Worm (Caenorhabditis elegans) whole organism, mixed stage, embryonic: ENCODE results near the gene lron-13.
A peak's percentile ranks its signal among the peaks of the same experiment; 100 is the strongest.

Experiments
- M03D4.4 ChIP-seq: sonication (generic microtip); optimal IDR thresholded peaks from 2 replicates; lab custom pipeline; 2017; ENCODE audit warnings: mild to moderate bottlenecking, missing genetic modification characterization, missing compliant biosample characterization
- bed-3 ChIP-seq: fragments of 200-800 bp; sonication (Bioruptor generic); optimal IDR thresholded peaks from 3 replicates; lab custom pipeline; 2018; ENCODE audit warnings: mild to moderate bottlenecking, missing genetic modification characterization, moderate library complexity, missing compliant biosample characterization
- blmp-1 ChIP-seq: fragments of 150-350 bp; optimal IDR thresholded peaks from 2 replicates; lab custom pipeline; 2014; ENCODE audit warnings: missing biosample characterization, missing genetic modification characterization
- ceh-39 ChIP-seq: fragments of 150-350 bp; optimal IDR thresholded peaks from 2 replicates; lab custom pipeline; 2014; ENCODE audit warnings: missing biosample characterization, missing genetic modification characterization
- ceh-43 ChIP-seq: fragments of 200-800 bp; sonication (Bioruptor generic); optimal IDR thresholded peaks from 2 replicates; lab custom pipeline; 2018; ENCODE audit warnings: mild to moderate bottlenecking, missing genetic modification characterization, moderate library complexity, missing compliant biosample characterization
- ceh-83 ChIP-seq: fragments of 200-800 bp; sonication (Bioruptor generic); optimal IDR thresholded peaks from 2 replicates; lab custom pipeline; 2018; ENCODE audit warnings: mild to moderate bottlenecking, missing genetic modification characterization, missing compliant biosample characterization
- ces-1 ChIP-seq: fragments of 150-350 bp; optimal IDR thresholded peaks from 2 replicates; lab custom pipeline; 2014; ENCODE audit warnings: missing biosample characterization, missing genetic modification reagents, missing genetic modification characterization
- cnd-1 ChIP-seq: fragments of 200-800 bp; sonication (Bioruptor generic); optimal IDR thresholded peaks from 2 replicates; lab custom pipeline; 2018; ENCODE audit warnings: mild to moderate bottlenecking, missing genetic modification characterization, missing compliant biosample characterization
- drap-1 ChIP-seq: fragments of 200-800 bp; sonication (Bioruptor generic); optimal IDR thresholded peaks from 3 replicates; lab custom pipeline; 2018; ENCODE audit warnings: mild to moderate bottlenecking, missing genetic modification characterization, missing compliant biosample characterization
- elt-1 ChIP-seq: sonication (generic microtip); optimal IDR thresholded peaks from 2 replicates; lab custom pipeline; 2017; ENCODE audit warnings: missing genetic modification characterization, mild to moderate bottlenecking, missing compliant biosample characterization, antibody characterized with exemption, moderate library complexity, borderline replicate concordance; ENCODE audit not compliant: insufficient read depth
- flh-1 ChIP-seq: fragments of 200-800 bp; sonication (Bioruptor generic); optimal IDR thresholded peaks from 2 replicates; lab custom pipeline; 2018; ENCODE audit warnings: mild to moderate bottlenecking, missing genetic modification characterization, moderate library complexity, missing compliant biosample characterization
- ham-2 ChIP-seq: fragments of 200-800 bp; sonication (Bioruptor generic); optimal IDR thresholded peaks from 2 replicates; lab custom pipeline; 2018; ENCODE audit warnings: mild to moderate bottlenecking, missing genetic modification characterization, missing compliant biosample characterization
- hlh-1 ChIP-seq: fragments of 150-350 bp; optimal IDR thresholded peaks from 2 replicates; lab custom pipeline; 2014; ENCODE audit warnings: missing biosample characterization, missing genetic modification reagents, missing genetic modification characterization
- lin-13 ChIP-seq: fragments of 150-350 bp; optimal IDR thresholded peaks from 2 replicates; lab custom pipeline; 2014; ENCODE audit warnings: missing biosample characterization, missing genetic modification characterization
- lin-32 ChIP-seq: fragments of 200-800 bp; sonication (Bioruptor generic); optimal IDR thresholded peaks from 2 replicates; lab custom pipeline; 2018; ENCODE audit warnings: mild to moderate bottlenecking, missing genetic modification characterization, missing compliant biosample characterization
- lsy-2 ChIP-seq: fragments of 150-350 bp; optimal IDR thresholded peaks from 2 replicates; lab custom pipeline; 2014; ENCODE audit warnings: missing biosample characterization, missing genetic modification characterization
- mab-5 ChIP-seq: fragments of 150-350 bp; optimal IDR thresholded peaks from 2 replicates; lab custom pipeline; 2014; ENCODE audit warnings: missing biosample characterization, missing genetic modification characterization
- mls-2 ChIP-seq: sonication (generic microtip); optimal IDR thresholded peaks from 2 replicates; lab custom pipeline; 2016; ENCODE audit warnings: mild to moderate bottlenecking, missing genetic modification characterization, moderate library complexity, missing compliant biosample characterization
- nhr-12 ChIP-seq: fragments of 150-350 bp; optimal IDR thresholded peaks from 2 replicates; lab custom pipeline; 2014; ENCODE audit warnings: missing biosample characterization, missing genetic modification characterization
- nhr-2 ChIP-seq: fragments of 150-350 bp; optimal IDR thresholded peaks from 2 replicates; lab custom pipeline; 2014; ENCODE audit warnings: missing biosample characterization, missing genetic modification characterization
- nhr-237 ChIP-seq: fragments of 150-350 bp; optimal IDR thresholded peaks from 2 replicates; lab custom pipeline; 2014; ENCODE audit warnings: missing biosample characterization, missing genetic modification characterization
- nhr-28 ChIP-seq: fragments of 150-350 bp; optimal IDR thresholded peaks from 2 replicates; lab custom pipeline; 2014; ENCODE audit warnings: missing biosample characterization, missing genetic modification characterization
- nhr-76 ChIP-seq: sonication (generic microtip); optimal IDR thresholded peaks from 2 replicates; lab custom pipeline; 2017; ENCODE audit warnings: missing biosample characterization, missing genetic modification characterization
- pha-4 ChIP-seq: fragments of 150-350 bp; optimal IDR thresholded peaks from 2 replicates; lab custom pipeline; 2018; ENCODE audit warnings: missing biosample characterization, missing genetic modification reagents, missing genetic modification characterization
- sem-2 ChIP-seq: fragments of 200-800 bp; sonication (Bioruptor generic); optimal IDR thresholded peaks from 2 replicates; lab custom pipeline; 2018; ENCODE audit warnings: mild to moderate bottlenecking, missing genetic modification characterization, missing compliant biosample characterization
- snpc-4 ChIP-seq: fragments of 150-350 bp; optimal IDR thresholded peaks from 2 replicates; lab custom pipeline; 2014; ENCODE audit warnings: missing biosample characterization, missing genetic modification characterization
- sptf-1 ChIP-seq: sonication (generic microtip); optimal IDR thresholded peaks from 2 replicates; lab custom pipeline; 2017; ENCODE audit warnings: mild to moderate bottlenecking, missing genetic modification characterization, moderate library complexity, missing compliant biosample characterization
- tbx-8 ChIP-seq: fragments of 200-800 bp; sonication (Bioruptor generic); optimal IDR thresholded peaks from 2 replicates; lab custom pipeline; 2018; ENCODE audit warnings: mild to moderate bottlenecking, missing genetic modification characterization, moderate library complexity, missing compliant biosample characterization
- unc-39 ChIP-seq: fragments of 150-350 bp; optimal IDR thresholded peaks from 2 replicates; lab custom pipeline; 2014; ENCODE audit warnings: missing biosample characterization, missing genetic modification characterization
- unc-62 ChIP-seq: fragments of 150-350 bp; optimal IDR thresholded peaks from 2 replicates; lab custom pipeline; 2014; ENCODE audit warnings: missing biosample characterization, missing genetic modification reagents, missing genetic modification characterization
- zip-8 ChIP-seq: fragments of 150-350 bp; optimal IDR thresholded peaks from 2 replicates; lab custom pipeline; 2014; ENCODE audit warnings: missing biosample characterization, missing genetic modification characterization
- ztf-11 ChIP-seq: fragments of 150-350 bp; optimal IDR thresholded peaks from 2 replicates; lab custom pipeline; 2014; ENCODE audit warnings: missing biosample characterization, missing genetic modification characterization

The lron-13 gene

DNA sequence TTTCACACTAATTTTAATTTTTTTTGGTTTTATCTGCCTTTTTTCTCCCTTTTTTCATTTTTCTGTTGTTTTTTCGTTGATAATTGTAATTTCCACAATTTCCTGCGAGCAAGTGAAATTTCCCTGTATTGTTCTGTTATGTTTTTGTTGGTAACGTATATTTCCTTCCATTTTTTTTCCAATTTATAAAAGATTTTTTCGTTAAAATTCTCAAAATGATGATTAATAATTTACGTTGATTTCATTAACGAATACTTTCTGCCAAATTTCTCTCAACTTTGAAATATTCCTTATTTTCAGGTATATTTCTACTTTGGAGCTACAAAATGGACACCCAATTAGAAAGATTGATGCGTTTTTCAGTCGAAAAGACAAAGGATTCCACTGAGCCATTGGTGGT lies 24.7 kb upstream of the lron-13 start, which contains the start of gene T28A8.8:
Gene T28A8.8 (plus strand): TSS at position 301 of the 400 bp plus-strand sequence.
- TF ChIP-seq nhr-28 (tag; lab: Kevin White, UChicago) (no peak), nhr-2 (tag; lab: Kevin White, UChicago) (no peak), nhr-76 (tag; lab: Kevin White, UChicago) (no peak), zip-8 (tag; lab: Kevin White, UChicago) (no peak), ceh-83 (no peak), snpc-4 (no peak), bed-3 (GFP tag; lab: Kevin White, UChicago) (no peak), hlh-1 (no peak), unc-39 (tag; lab: Kevin White, UChicago) (no peak), ham-2 (no peak), flh-1 (no peak), nhr-237 (tag; lab: Kevin White, UChicago) (no peak), ces-1 (GFP tag; lab: Kevin White, UChicago) (no peak), nhr-12 (no peak), pha-4 (tag; lab: Kevin White, UChicago) (no peak), lsy-2 (tag; lab: Kevin White, UChicago) (no peak), lin-13 (no peak)

DNA sequence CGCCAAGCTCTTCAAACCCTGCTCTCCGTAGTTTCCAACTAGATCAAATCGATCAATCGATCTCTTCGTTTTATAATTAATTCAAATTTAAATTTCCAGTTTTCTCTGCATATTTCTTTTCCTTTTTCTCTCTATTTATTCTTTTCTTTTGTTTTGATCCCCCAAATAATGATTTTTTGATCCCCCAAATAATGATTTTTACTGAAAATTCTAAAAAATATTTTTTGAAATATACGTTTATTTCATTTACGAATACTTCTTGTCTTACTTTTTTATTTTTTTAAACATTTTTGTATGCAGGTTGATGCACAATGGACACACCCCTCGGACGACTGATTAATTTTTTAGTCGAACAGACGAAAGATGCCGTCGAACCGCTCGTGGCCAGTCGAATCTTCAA lies 23.9 kb upstream of the lron-13 start, which contains the start of gene T28A8.4:
Gene T28A8.4 (plus strand): TSS at position 301 of the 400 bp plus-strand sequence.
- TF ChIP-seq ceh-83: no peak
- TF ChIP-seq ces-1 (GFP tag; lab: Kevin White, UChicago): no peak
- TF ChIP-seq pha-4 (tag; lab: Kevin White, UChicago): no peak
- TF ChIP-seq zip-8 (tag; lab: Kevin White, UChicago): no peak
- no peak for TF ChIP-seq unc-62
- TF ChIP-seq snpc-4: no peak
- TF ChIP-seq, all 35 proteins: peak for 0

DNA sequence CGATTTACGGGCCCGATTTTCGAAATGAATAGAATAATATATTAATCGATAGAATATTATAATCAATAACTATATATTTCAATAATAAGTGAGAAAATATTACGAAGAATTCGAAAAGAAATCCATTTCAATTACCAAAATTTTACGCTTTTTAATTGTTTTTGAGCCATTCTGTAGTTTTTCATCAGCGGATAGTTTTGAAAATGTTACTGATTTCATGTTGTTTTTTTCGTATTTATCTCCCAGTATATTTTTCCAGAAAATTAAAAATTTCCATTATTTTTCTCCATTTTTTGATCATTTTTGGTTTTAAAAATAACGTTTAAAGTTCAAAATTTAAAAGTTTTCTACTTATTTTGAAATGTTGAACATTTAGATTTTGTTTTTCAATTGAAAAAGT lies 21.5 kb upstream of the lron-13 start, which contains the start of gene T28A8.3:
Gene T28A8.3 (plus strand): TSS at position 301 of the 400 bp plus-strand sequence.
- TF ChIP-seq nhr-28 (tag; lab: Kevin White, UChicago) (no peak), ceh-43 (GFP tag; lab: Kevin White, UChicago) (no peak), sem-2 (GFP tag; lab: Kevin White, UChicago) (no peak), ztf-11 (tag; lab: Kevin White, UChicago) (no peak), nhr-2 (tag; lab: Kevin White, UChicago) (no peak), bed-3 (GFP tag; lab: Kevin White, UChicago) (no peak), nhr-12 (no peak), ceh-83 (no peak)

DNA sequence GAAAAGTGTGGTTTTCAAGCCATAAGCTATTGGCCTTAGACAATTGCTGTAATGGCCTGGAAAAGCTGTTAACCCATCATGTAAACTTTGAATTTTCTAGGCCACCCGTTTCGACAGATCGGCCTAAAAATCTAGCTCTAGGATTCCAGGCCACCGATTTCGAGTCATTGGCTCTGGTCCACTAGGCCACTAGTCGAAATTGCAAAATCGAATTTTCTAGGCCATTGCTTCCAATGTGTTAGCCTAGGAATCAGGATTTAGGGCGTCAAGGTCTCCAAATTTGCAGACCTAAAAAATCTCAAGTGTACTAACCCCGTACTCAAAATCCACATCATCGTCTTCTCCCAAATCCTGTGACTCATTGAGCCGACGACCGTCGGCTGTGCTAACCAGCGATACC lies 16.5 kb upstream of the lron-13 start:
- TF ChIP-seq ceh-83: no peak
- TF ChIP-seq ceh-43 (GFP tag; lab: Kevin White, UChicago): no peak
- TF ChIP-seq lsy-2 (tag; lab: Kevin White, UChicago): no peak
- TF ChIP-seq bed-3 (GFP tag; lab: Kevin White, UChicago): no peak
- TF ChIP-seq drap-1 (GFP tag; lab: Kevin White, UChicago): no peak
- TF ChIP-seq elt-1 (tag; lab: Kevin White, UChicago): no peak

DNA sequence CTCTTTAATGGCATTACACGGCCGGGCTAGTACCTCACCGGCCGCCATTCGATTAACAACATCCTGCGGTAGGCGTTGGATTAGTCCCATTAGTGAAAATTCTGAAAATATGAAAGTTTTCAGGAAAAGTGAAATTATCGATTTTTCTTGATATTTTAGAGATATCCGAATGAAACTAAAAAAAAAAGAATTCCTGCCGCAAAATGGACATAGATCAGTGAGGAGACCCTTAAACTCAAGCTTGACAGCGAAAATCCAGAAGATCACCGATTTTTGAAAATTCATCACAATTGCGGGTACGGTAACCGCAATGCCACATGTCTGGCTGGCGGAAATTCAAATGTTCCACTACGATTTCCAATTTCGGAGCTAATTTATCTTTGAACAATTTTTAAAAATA lies 12.8 kb upstream of the lron-13 start, which contains the start of gene mlh-1:
Gene mlh-1 (minus strand): TSS at position 101 of the 400 bp plus-strand sequence.
- TF ChIP-seq ces-1 (GFP tag; lab: Kevin White, UChicago) (peak; percentile 21), ceh-39 (tag; lab: Kevin White, UChicago) (no peak)

DNA sequence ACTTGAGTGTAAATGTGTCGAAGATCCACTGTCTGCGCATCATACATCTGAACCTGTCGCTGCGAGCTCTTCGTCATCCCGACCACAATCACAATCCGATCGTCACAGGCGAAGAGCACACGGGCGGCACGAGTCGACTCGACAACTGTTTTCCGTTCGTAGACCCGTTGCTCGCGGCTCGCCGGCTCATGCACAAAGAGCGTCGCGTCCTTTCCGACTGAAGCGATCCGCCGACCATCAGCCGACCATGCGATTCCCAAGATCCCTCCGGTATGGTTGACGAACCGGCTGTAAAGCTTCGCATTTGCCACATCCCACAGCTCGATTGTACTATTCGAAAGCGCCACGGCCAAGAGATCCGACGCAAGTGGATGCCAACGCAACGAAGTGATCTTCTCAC lies 8.8 kb upstream of the lron-13 start:
- TF ChIP-seq lin-32 (GFP tag; lab: Kevin White, UChicago) (no peak), nhr-2 (tag; lab: Kevin White, UChicago) (no peak), zip-8 (tag; lab: Kevin White, UChicago) (no peak), unc-39 (tag; lab: Kevin White, UChicago) (no peak), ceh-83 (no peak), nhr-28 (tag; lab: Kevin White, UChicago) (no peak), M03D4.4 (no peak), ztf-11 (tag; lab: Kevin White, UChicago) (no peak), snpc-4 (no peak)
- TF ChIP-seq, all 35 proteins: peak for 0

DNA sequence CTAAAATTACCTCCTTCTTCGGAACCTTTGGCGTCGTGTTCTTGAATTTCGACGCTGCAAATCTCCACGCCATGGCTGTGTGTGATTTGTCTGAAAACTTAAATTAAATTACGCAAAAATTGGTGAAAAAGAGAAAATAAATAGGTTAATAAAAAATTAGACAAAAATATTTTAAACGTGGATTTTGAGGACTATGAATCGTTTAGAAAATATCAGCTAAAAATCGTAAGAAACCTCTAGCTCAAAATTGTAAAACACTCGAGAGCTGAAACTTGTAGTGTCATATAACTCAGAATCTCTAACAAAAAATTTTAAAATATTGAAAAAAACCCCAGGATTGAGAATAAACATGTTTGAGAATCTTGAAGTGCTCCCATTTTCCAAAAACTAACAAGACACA lies 3.2 kb upstream of the lron-13 start, which contains the start of gene pod-1:
Gene pod-1 (minus strand): TSS at position 101 of the 400 bp plus-strand sequence.
- TF ChIP-seq cnd-1 (tag; lab: Kevin White, UChicago): no peak
- no peak for TF ChIP-seq mls-2
- no peak for TF ChIP-seq zip-8 (tag; lab: Kevin White, UChicago)
- TF ChIP-seq lin-13: no peak
- no peak for TF ChIP-seq blmp-1
- TF ChIP-seq nhr-12: no peak
- TF ChIP-seq snpc-4: no peak
- TF ChIP-seq sem-2 (GFP tag; lab: Kevin White, UChicago): no peak
- TF ChIP-seq sptf-1: no peak
- no peak for TF ChIP-seq unc-62
- no peak for TF ChIP-seq ceh-83
- TF ChIP-seq flh-1: no peak
- no peak for TF ChIP-seq pha-4 (tag; lab: Kevin White, UChicago)
- no peak for TF ChIP-seq ceh-39 (tag; lab: Kevin White, UChicago)
- TF ChIP-seq drap-1 (GFP tag; lab: Kevin White, UChicago): no peak
- TF ChIP-seq nhr-2 (tag; lab: Kevin White, UChicago): no peak
- TF ChIP-seq tbx-8 (GFP tag; lab: Kevin White, UChicago): no peak
- TF ChIP-seq mab-5 (tag; lab: Kevin White, UChicago): no peak
